Fruit fly (Drosophila melanogaster) whole organism, embryonic: ENCODE results near the gene Ilp1.
A peak's percentile ranks its signal among the peaks of the same experiment; 100 is the strongest.

ENCODE experiments used
- Asciz ChIP-seq: fragments of 200-800 bp; sonication (Bioruptor generic); optimal IDR thresholded peaks from 2 replicates; lab custom pipeline; 2017; ENCODE audit warnings: missing biosample characterization, mild to moderate bottlenecking, missing genetic modification characterization, missing genetic modification reagents
- Atf6 ChIP-seq: fragments of 200-800 bp; sonication (Bioruptor generic); IDR thresholded peaks from 2 replicates; pipeline ENCODE4 v1.3.6; 2022; ENCODE audit warnings: missing biosample characterization, missing genetic modification characterization
- CG10147 ChIP-seq: fragments of 200-800 bp; sonication (Bioruptor generic); optimal IDR thresholded peaks from 2 replicates; lab custom pipeline; 2019; ENCODE audit warnings: missing biosample characterization, mild to moderate bottlenecking, missing genetic modification characterization, moderate library complexity
- CG11696 ChIP-seq: fragments of 200-800 bp; sonication (Bioruptor generic); IDR thresholded peaks from 2 replicates; pipeline ENCODE4 v1.3.6; 2022; ENCODE audit warnings: missing biosample characterization, missing genetic modification characterization
- CG12219 ChIP-seq: fragments of 200-800 bp; sonication (Bioruptor generic); optimal IDR thresholded peaks from 3 replicates; lab custom pipeline; 2018; ENCODE audit warnings: missing biosample characterization, mild to moderate bottlenecking, missing genetic modification characterization
- CG12744 ChIP-seq: fragments of 200-800 bp; sonication (Bioruptor generic); optimal IDR thresholded peaks from 2 replicates; lab custom pipeline; 2016; ENCODE audit warnings: missing biosample characterization, missing genetic modification characterization
- CG12769 ChIP-seq: fragments of 200-800 bp; sonication (Bioruptor generic); optimal IDR thresholded peaks from 2 replicates; lab custom pipeline; 2019; ENCODE audit warnings: missing biosample characterization, mild to moderate bottlenecking, missing genetic modification characterization, moderate library complexity
- CG14667 ChIP-seq: fragments of 200-800 bp; sonication (Bioruptor generic); IDR thresholded peaks from 2 replicates; pipeline ENCODE4 v1.3.6; 2022; ENCODE audit warnings: missing biosample characterization, missing genetic modification characterization
- CG17568 ChIP-seq: fragments of 200-800 bp; sonication (Bioruptor generic); optimal IDR thresholded peaks from 2 replicates; lab custom pipeline; 2018; ENCODE audit warnings: missing biosample characterization, mild to moderate bottlenecking, missing genetic modification characterization, moderate library complexity
- CG17802 ChIP-seq: fragments of 200-800 bp; sonication (Bioruptor generic); optimal IDR thresholded peaks from 2 replicates; lab custom pipeline; 2018; ENCODE audit warnings: missing biosample characterization, mild to moderate bottlenecking, missing genetic modification characterization, moderate library complexity
- CG2199 ChIP-seq: fragments of 200-800 bp; sonication (Bioruptor generic); IDR thresholded peaks from 3 replicates; pipeline ENCODE4 v1.3.6; 2022; ENCODE audit warnings: missing biosample characterization, missing genetic modification characterization
- CG2712 ChIP-seq: fragments of 200-800 bp; optimal IDR thresholded peaks from 3 replicates; lab custom pipeline; 2019; ENCODE audit warnings: missing biosample characterization, mild to moderate bottlenecking, missing genetic modification characterization, moderate library complexity
- CG3065 ChIP-seq: fragments of 200-800 bp; sonication (Bioruptor generic); optimal IDR thresholded peaks from 2 replicates; lab custom pipeline; 2016; ENCODE audit warnings: missing biosample characterization, missing genetic modification characterization
- CG32532 ChIP-seq: fragments of 200-800 bp; sonication (Bioruptor generic); IDR thresholded peaks from 2 replicates; pipeline ENCODE4 v1.3.6; 2022; ENCODE audit warnings: missing biosample characterization, missing genetic modification characterization
- CG3726 ChIP-seq: fragments of 200-800 bp; sonication (Bioruptor generic); IDR thresholded peaks from 3 replicates; pipeline ENCODE4, ENCODE4 v1.3.6; 2022; ENCODE audit warnings: missing biosample characterization, missing genetic modification characterization
- CG42726 ChIP-seq: fragments of 200-800 bp; sonication (Bioruptor generic); IDR thresholded peaks from 2 replicates; pipeline ENCODE4 v1.3.6; 2022; ENCODE audit warnings: missing biosample characterization, missing genetic modification characterization; ENCODE audit not compliant: partially characterized antibody
- CG6765 ChIP-seq: fragments of 200-800 bp; sonication (Bioruptor generic); optimal IDR thresholded peaks from 3 replicates; lab custom pipeline; 2017; ENCODE audit warnings: missing biosample characterization, mild to moderate bottlenecking, missing genetic modification characterization
- CG7357 ChIP-seq: fragments of 200-800 bp; sonication (Bioruptor generic); IDR thresholded peaks from 3 replicates; pipeline ENCODE4 v1.3.6; 2022; ENCODE audit warnings: missing biosample characterization, missing genetic modification characterization
- CG9876 ChIP-seq: fragments of 200-800 bp; sonication (Bioruptor generic); optimal IDR thresholded peaks from 2 replicates; lab custom pipeline; 2016; ENCODE audit warnings: missing biosample characterization, missing genetic modification characterization
- Dad ChIP-seq: fragments of 200-800 bp; sonication (Bioruptor generic); optimal IDR thresholded peaks from 3 replicates; lab custom pipeline; 2016; ENCODE audit warnings: missing biosample characterization, missing genetic modification characterization
- Fer3 ChIP-seq: fragments of 200-800 bp; sonication (Bioruptor generic); optimal IDR thresholded peaks from 2 replicates; lab custom pipeline; 2018; ENCODE audit warnings: missing biosample characterization, mild to moderate bottlenecking, missing genetic modification characterization, moderate library complexity
- H15 ChIP-seq: fragments of 200-800 bp; sonication (Bioruptor generic); IDR thresholded peaks from 3 replicates; pipeline ENCODE4 v1.3.6; 2022; ENCODE audit warnings: missing biosample characterization, missing genetic modification characterization
- H2.0 ChIP-seq: fragments of 200-800 bp; sonication (Bioruptor generic); IDR thresholded peaks from 2 replicates; pipeline ENCODE4 v1.3.6; 2022; ENCODE audit warnings: missing biosample characterization, missing genetic modification characterization
- Kr ChIP-seq: fragments of 200-800 bp; sonication (Bioruptor generic); optimal IDR thresholded peaks from 2 replicates; lab custom pipeline; 2017; ENCODE audit warnings: missing biosample characterization, mild to moderate bottlenecking, missing genetic modification characterization
- Lhr ChIP-seq: fragments of 200-800 bp; sonication (Bioruptor generic); optimal IDR thresholded peaks from 3 replicates; lab custom pipeline; 2017; ENCODE audit warnings: mild to moderate bottlenecking, missing biosample characterization, missing genetic modification reagents, missing genetic modification characterization
- MBD-R2 ChIP-seq: fragments of 200-800 bp; sonication (Bioruptor generic); IDR thresholded peaks from 2 replicates; pipeline ENCODE4 v1.3.6; 2022; ENCODE audit warnings: missing biosample characterization, missing genetic modification characterization
- Med ChIP-seq: fragments of 200-800 bp; sonication (Bioruptor generic); peaks from one replicate; lab custom pipeline; 2016; ENCODE audit warnings: missing biosample characterization, missing genetic modification characterization, mild to moderate bottlenecking, inconsistent platforms, moderate library complexity
- Myb ChIP-seq: fragments of 200-800 bp; sonication (Bioruptor generic); optimal IDR thresholded peaks from 2 replicates; lab custom pipeline; 2016; ENCODE audit warnings: missing biosample characterization, missing genetic modification characterization
- Optix ChIP-seq: fragments of 200-800 bp; sonication (Bioruptor generic); IDR thresholded peaks from 3 replicates; pipeline ENCODE4 v1.3.6; 2022; ENCODE audit warnings: missing biosample characterization, missing genetic modification characterization
- Ptx1 ChIP-seq: fragments of 200-800 bp; sonication (Bioruptor generic); IDR thresholded peaks from 2 replicates; pipeline ENCODE4 v1.3.6; 2022; ENCODE audit warnings: missing biosample characterization, missing genetic modification characterization
- Rx ChIP-seq: fragments of 200-800 bp; sonication (Bioruptor generic); IDR thresholded peaks from 2 replicates; pipeline ENCODE4 v1.3.6; 2022; ENCODE audit warnings: missing biosample characterization, missing genetic modification characterization
- Trl ChIP-seq, 3 experiments: fragments of >200 bp in 2 of 3; fragments of 200-800 bp in 1 of 3; sonication (Bioruptor generic) in 1 of 3; optimal IDR thresholded peaks; 2 replicates in 1 of 3; 3 replicates in 2 of 3; lab custom pipeline; 2016 to 2017; ENCODE audit warnings: missing biosample characterization in 1 of 3, missing genetic modification characterization in 1 of 3
- Xrp1 ChIP-seq: fragments of 200-800 bp; sonication (Bioruptor generic); IDR thresholded peaks from 2 replicates; pipeline ENCODE4 v1.3.6; 2022; ENCODE audit warnings: missing biosample characterization, missing genetic modification characterization
- abd-A ChIP-seq: fragments of 200-800 bp; sonication (Bioruptor generic); optimal IDR thresholded peaks from 3 replicates; lab custom pipeline; 2019; ENCODE audit warnings: missing biosample characterization, mild to moderate bottlenecking, missing genetic modification characterization, moderate library complexity
- dpn ChIP-seq, 2 experiments: fragments of 200-800 bp; sonication (Bioruptor generic); optimal IDR thresholded peaks; 3 replicates each; lab custom pipeline; 2016; ENCODE audit warnings: missing biosample characterization in 2 of 2, missing genetic modification characterization in 2 of 2
- en ChIP-seq: fragments of 200-800 bp; sonication (Bioruptor generic); optimal IDR thresholded peaks from 2 replicates; lab custom pipeline; 2016; ENCODE audit warnings: missing biosample characterization, missing genetic modification characterization
- hkb ChIP-seq, 2 experiments: fragments of 200-800 bp in 1 of 2; fragments of >200 bp in 1 of 2; sonication (Bioruptor generic) in 1 of 2; IDR thresholded peaks in 1 of 2; optimal IDR thresholded peaks in 1 of 2; 2 replicates each; pipeline versions ENCODE4 v1.3.6 to Lab custom; 2017 to 2022; ENCODE audit warnings: missing biosample characterization in 1 of 2, missing genetic modification characterization in 1 of 2
- knrl ChIP-seq: fragments of 200-800 bp; sonication (Bioruptor generic); IDR thresholded peaks from 3 replicates; pipeline ENCODE4 v1.3.6; 2022; ENCODE audit warnings: missing biosample characterization, missing genetic modification characterization; ENCODE audit not compliant: partially characterized antibody
- nom ChIP-seq: fragments of 200-800 bp; sonication (Bioruptor generic); optimal IDR thresholded peaks from 2 replicates; lab custom pipeline; 2017; ENCODE audit warnings: missing biosample characterization, missing genetic modification characterization, mild to moderate bottlenecking, moderate library complexity, missing genetic modification reagents
- pita ChIP-seq: fragments of 200-800 bp; sonication (Bioruptor generic); optimal IDR thresholded peaks from 2 replicates; lab custom pipeline; 2017; ENCODE audit warnings: missing biosample characterization, mild to moderate bottlenecking, missing genetic modification characterization
- psq ChIP-seq: fragments of 200-800 bp; sonication (Bioruptor generic); optimal IDR thresholded peaks from 2 replicates; lab custom pipeline; 2017; ENCODE audit warnings: missing biosample characterization, missing genetic modification characterization
- pum ChIP-seq: fragments of 200-800 bp; sonication (Bioruptor generic); optimal IDR thresholded peaks from 2 replicates; lab custom pipeline; 2016; ENCODE audit warnings: missing biosample characterization, missing genetic modification characterization
- ranshi ChIP-seq: fragments of 200-800 bp; sonication (Bioruptor generic); IDR thresholded peaks from 2 replicates; pipeline ENCODE4 v1.3.6; 2022; ENCODE audit warnings: missing biosample characterization, missing genetic modification characterization
- seq ChIP-seq: fragments of 200-800 bp; sonication (Bioruptor generic); IDR thresholded peaks from 2 replicates; pipeline ENCODE4 v1.3.6; 2022; ENCODE audit warnings: missing biosample characterization, missing genetic modification characterization
- slp2 ChIP-seq: fragments of 200-800 bp; sonication (Bioruptor generic); optimal IDR thresholded peaks from 2 replicates; lab custom pipeline; 2016; ENCODE audit warnings: missing biosample characterization, missing genetic modification characterization
- so ChIP-seq: fragments of 200-800 bp; sonication (Bioruptor generic); IDR thresholded peaks from 3 replicates; pipeline ENCODE4 v1.3.6; 2022; ENCODE audit warnings: missing biosample characterization, missing genetic modification characterization
- sob ChIP-seq: fragments of 200-800 bp; sonication (Bioruptor generic); IDR thresholded peaks from 2 replicates; pipeline ENCODE4 v1.3.6; 2022; ENCODE audit warnings: missing biosample characterization, missing genetic modification characterization
- sug ChIP-seq: fragments of 200-800 bp; optimal IDR thresholded peaks from 2 replicates; lab custom pipeline; 2019; ENCODE audit warnings: missing biosample characterization, mild to moderate bottlenecking, missing genetic modification characterization, moderate library complexity
- tap ChIP-seq: fragments of 200-800 bp; optimal IDR thresholded peaks from 3 replicates; lab custom pipeline; 2019; ENCODE audit warnings: missing biosample characterization, mild to moderate bottlenecking, missing genetic modification characterization, moderate library complexity
- trh ChIP-seq: fragments of 200-800 bp; sonication (Bioruptor generic); optimal IDR thresholded peaks from 2 replicates; lab custom pipeline; 2016; ENCODE audit warnings: missing biosample characterization, missing genetic modification characterization
- unc-4 ChIP-seq: fragments of 200-800 bp; sonication (Bioruptor generic); IDR thresholded peaks from 2 replicates; pipeline ENCODE4 v1.3.6; 2022; ENCODE audit warnings: missing biosample characterization, missing genetic modification characterization; ENCODE audit not compliant: partially characterized antibody

Ilp1 gene

dm6 chr3L:9751625-9752024 lies 46.6 kb upstream of the Ilp1 start (continued):
- no peak for TF ChIP-seq trh (GFP tag; lab: Kevin White, UChicago)
- no peak for TF ChIP-seq psq
- no peak for TF ChIP-seq CG14667 (GFP tag; lab: Robert Waterston, UW)
- no peak for TF ChIP-seq sug (tag; lab: Kevin White, UChicago)
- TF ChIP-seq tap (tag; lab: Kevin White, UChicago), result no peak
- TF ChIP-seq Atf6 (GFP tag; lab: Robert Waterston, UW), result no peak
- TF ChIP-seq CG12744 (GFP tag; lab: Kevin White, UChicago), result no peak
- 0 out of 2 replicates have a peak, but pooled peaks have one; percentile 24 for TF ChIP-seq Ptx1
- no peak for TF ChIP-seq Fer3
- TF ChIP-seq CG2712 (tag; lab: Kevin White, UChicago), result peak; percentile 26
- TF ChIP-seq CG12769 (tag; lab: Kevin White, UChicago), result no peak
- peak; percentile 55 for TF ChIP-seq CG32532 (GFP tag; lab: Robert Waterston, UW)
- TF ChIP-seq en, result no peak
- peak; percentile 43; the same call in 1 of the 3 replicates for TF ChIP-seq CG2199 (GFP tag; lab: Robert Waterston, UW)
- TF ChIP-seq Med (GFP tag; lab: Kevin White, UChicago), result peak; percentile 48
- TF ChIP-seq Trl (optimal IDR thresholded peaks at IDR 0.05; lab: Kevin White, UChicago), result peak; percentile 41 to 45
- TF ChIP-seq Trl (GFP tag; optimal IDR thresholded peaks at IDR 0.05; lab: Kevin White, UChicago), result no peak
- TF ChIP-seq Asciz (GFP tag; lab: Kevin White, UChicago), result no peak
- TF ChIP-seq pita (GFP tag; lab: Kevin White, UChicago), result peak; percentile 56
- TF ChIP-seq CG17802, result no peak
- TF ChIP-seq ranshi, result no peak
- TF ChIP-seq Dad (GFP tag; lab: Kevin White, UChicago), result no peak
- no peak for TF ChIP-seq pum
- TF ChIP-seq H2.0 (GFP tag; lab: Robert Waterston, UW), result 0 out of 2 replicates have a peak, but pooled peaks have one; percentile 13
- TF ChIP-seq CG7357 (GFP tag; lab: Robert Waterston, UW), result no peak
- no peak for TF ChIP-seq CG17568 (GFP tag; lab: Kevin White, UChicago)
- no peak for TF ChIP-seq CG12219 (GFP tag; lab: Kevin White, UChicago)
- TF ChIP-seq CG3726 (GFP tag; lab: Robert Waterston, UW), result no peak
- TF ChIP-seq so (GFP tag; lab: Robert Waterston, UW), result no peak
- no peak for TF ChIP-seq H15 (GFP tag; lab: Robert Waterston, UW)
- no peak for TF ChIP-seq nom (GFP tag; lab: Kevin White, UChicago)
- TF ChIP-seq MBD-R2 (GFP tag; lab: Robert Waterston, UW), result no peak
- no peak for TF ChIP-seq slp2 (GFP tag; lab: Kevin White, UChicago)
- no peak for TF ChIP-seq CG3065
- TF ChIP-seq CG10147, result no peak
- TF ChIP-seq seq (GFP tag; lab: Robert Waterston, UW), result peak; percentile 78
- TF ChIP-seq unc-4 (GFP tag; lab: Robert Waterston, UW), result no peak
- TF ChIP-seq Rx (GFP tag; lab: Robert Waterston, UW), result no peak
- peak; percentile 5 for TF ChIP-seq Myb (GFP tag; lab: Kevin White, UChicago)
- TF ChIP-seq Kr (GFP tag; lab: Kevin White, UChicago), result no peak
- no peak for TF ChIP-seq Xrp1 (GFP tag; lab: Robert Waterston, UW)
- TF ChIP-seq sob, result no peak
- no peak for TF ChIP-seq CG11696
- TF ChIP-seq hkb (optimal IDR thresholded peaks at IDR 0.05; lab: Kevin White, UChicago), result peak; percentile 45
- TF ChIP-seq hkb (GFP tag; IDR thresholded peaks at IDR 0.05; lab: Robert Waterston, UW), result no peak
- TF ChIP-seq CG6765 (GFP tag; lab: Kevin White, UChicago), result no peak
- 0 out of 2 replicates have a peak, but pooled peaks have one; percentile 22 for TF ChIP-seq CG42726 (GFP tag; lab: Robert Waterston, UW)
- TF ChIP-seq Optix (GFP tag; lab: Robert Waterston, UW), result no peak
- TF ChIP-seq Lhr, result no peak
- TF ChIP-seq dpn (GFP tag; optimal IDR thresholded peaks at IDR 0.05; lab: Kevin White, UChicago), result no peak
- 0 out of 3 replicates have a peak, but pooled peaks have one; percentile 30 for TF ChIP-seq knrl (GFP tag; lab: Robert Waterston, UW)
- TF ChIP-seq abd-A, result peak; percentile 17
- TF ChIP-seq CG9876 (GFP tag; lab: Kevin White, UChicago), result no peak
